Worm (Caenorhabditis elegans) whole organism, young adult: Measurements from ENCODE around the gene cogc-4.

Experiments
- B0261.1 ChIP-seq: sonication (generic microtip); optimal IDR thresholded peaks from 2 replicates; lab custom pipeline; 2016; ENCODE audit warnings: mild to moderate bottlenecking, missing genetic modification characterization, moderate library complexity, missing compliant biosample characterization
- B0336.3 ChIP-seq: fragments of 200-800 bp; sonication (Bioruptor generic); IDR thresholded peaks from 2 replicates; pipeline ENCODE4 v1.3.6; 2022; ENCODE audit warnings: missing genetic modification characterization, missing compliant biosample characterization
- D2030.7 ChIP-seq: fragments of 200-800 bp; sonication (Bioruptor generic); IDR thresholded peaks from 2 replicates; pipeline ENCODE4 v1.3.6; 2022; ENCODE audit warnings: missing genetic modification reagents, missing genetic modification characterization, missing compliant biosample characterization
- F33H1.4 ChIP-seq: fragments of 200-800 bp; sonication (Bioruptor generic); IDR thresholded peaks from 2 replicates; pipeline ENCODE4 v1.3.6; 2022; ENCODE audit warnings: missing genetic modification reagents, missing genetic modification characterization, missing compliant biosample characterization
- F39B2.1 ChIP-seq: fragments of 200-800 bp; sonication (Bioruptor generic); IDR thresholded peaks from 2 replicates; pipeline ENCODE4 v1.3.6; 2022; ENCODE audit warnings: missing genetic modification reagents, missing genetic modification characterization, missing compliant biosample characterization
- F52B5.7 ChIP-seq: sonication (generic microtip); optimal IDR thresholded peaks from 2 replicates; lab custom pipeline; 2016; ENCODE audit warnings: mild to moderate bottlenecking, missing genetic modification characterization, missing compliant biosample characterization
- F57A8.1 ChIP-seq: fragments of 200-800 bp; sonication (Bioruptor generic); optimal IDR thresholded peaks from 2 replicates; lab custom pipeline; 2018; ENCODE audit warnings: mild to moderate bottlenecking, missing genetic modification characterization, moderate library complexity, missing compliant biosample characterization
- K11D2.4 ChIP-seq: fragments of 200-800 bp; sonication (Bioruptor generic); IDR thresholded peaks from 2 replicates; pipeline ENCODE4 v1.3.6; 2022; ENCODE audit warnings: missing genetic modification reagents, missing genetic modification characterization, missing compliant biosample characterization
- Y53F4B.3 ChIP-seq: fragments of 200-800 bp; sonication (Bioruptor generic); IDR thresholded peaks from 2 replicates; pipeline ENCODE4 v1.3.6; 2022; ENCODE audit warnings: missing genetic modification reagents, missing genetic modification characterization, missing compliant biosample characterization
- Y79H2A.3 ChIP-seq: fragments of 200-800 bp; sonication (Bioruptor generic); conservative IDR thresholded peaks from 2 replicates; pipeline ENCODE4 v1.3.6; 2022; ENCODE audit warnings: missing genetic modification reagents, missing genetic modification characterization, missing compliant biosample characterization
- ZK185.1 ChIP-seq: sonication (generic microtip); optimal IDR thresholded peaks from 2 replicates; lab custom pipeline; 2016; ENCODE audit warnings: mild to moderate bottlenecking, missing genetic modification characterization, missing compliant biosample characterization; ENCODE audit not compliant: poor library complexity, severe bottlenecking
- ama-1 ChIP-seq, 3 experiments: fragments of 150-350 bp in 1 of 3; sonication (generic microtip) in 2 of 3; optimal IDR thresholded peaks; 2 replicates each; lab custom pipeline; 2014 to 2018; ENCODE audit warnings: missing biosample characterization in 2 of 3, missing genetic modification characterization in 2 of 3, missing genetic modification reagents in 2 of 3
- attf-3 ChIP-seq: fragments of 200-800 bp; sonication (Bioruptor generic); conservative IDR thresholded peaks from 2 replicates; pipeline ENCODE4 v1.3.6; 2022; ENCODE audit warnings: missing genetic modification reagents, missing genetic modification characterization, missing compliant biosample characterization
- bed-1 ChIP-seq: fragments of 200-800 bp; sonication (Bioruptor generic); IDR thresholded peaks from 2 replicates; pipeline ENCODE4 v1.3.6; 2022; ENCODE audit warnings: missing genetic modification reagents, missing genetic modification characterization, missing compliant biosample characterization
- ceh-27 ChIP-seq: fragments of 200-800 bp; sonication (Bioruptor generic); optimal IDR thresholded peaks from 2 replicates; lab custom pipeline; 2018; ENCODE audit warnings: mild to moderate bottlenecking, missing genetic modification characterization, moderate library complexity, missing compliant biosample characterization
- ceh-58 ChIP-seq: fragments of 200-800 bp; sonication (Bioruptor generic); IDR thresholded peaks from 2 replicates; pipeline ENCODE4 v1.3.6; 2022; ENCODE audit warnings: missing genetic modification characterization, missing compliant biosample characterization
- chd-7 ChIP-seq: sonication (generic microtip); optimal IDR thresholded peaks from 2 replicates; lab custom pipeline; 2016; ENCODE audit warnings: mild to moderate bottlenecking, missing genetic modification characterization, moderate library complexity, missing compliant biosample characterization
- die-1 ChIP-seq: sonication (generic microtip); optimal IDR thresholded peaks from 2 replicates; lab custom pipeline; 2016; ENCODE audit warnings: missing genotype, mild to moderate bottlenecking, missing genetic modification characterization, missing compliant biosample characterization
- dox-1 ChIP-seq: fragments of 200-800 bp; sonication (Bioruptor generic); IDR thresholded peaks from 2 replicates; pipeline ENCODE4 v1.3.6; 2022; ENCODE audit warnings: missing genetic modification reagents, missing genetic modification characterization, missing compliant biosample characterization
- egl-18 ChIP-seq: fragments of 200-800 bp; sonication (Bioruptor generic); IDR thresholded peaks from 2 replicates; pipeline ENCODE4 v1.3.6; 2022; ENCODE audit warnings: missing genetic modification reagents, missing genetic modification characterization, missing compliant biosample characterization
- ets-4 ChIP-seq: fragments of 200-800 bp; sonication (Bioruptor generic); optimal IDR thresholded peaks from 2 replicates; lab custom pipeline; 2018; ENCODE audit warnings: mild to moderate bottlenecking, missing genetic modification characterization, missing compliant biosample characterization
- fkh-3 ChIP-seq: sonication (generic microtip); optimal IDR thresholded peaks from 2 replicates; lab custom pipeline; 2016; ENCODE audit warnings: mild to moderate bottlenecking, missing genetic modification characterization, missing compliant biosample characterization
- gei-17 ChIP-seq: fragments of 200-800 bp; sonication (Bioruptor generic); optimal IDR thresholded peaks from 2 replicates; lab custom pipeline; 2018; ENCODE audit warnings: mild to moderate bottlenecking, missing genetic modification characterization, missing compliant biosample characterization
- hlh-26 ChIP-seq: fragments of 200-800 bp; sonication (Bioruptor generic); conservative IDR thresholded peaks from 2 replicates; pipeline ENCODE4 v1.3.6; 2022; ENCODE audit warnings: missing genetic modification reagents, missing genetic modification characterization, missing compliant biosample characterization
- hrde-1 ChIP-seq: sonication (generic microtip); optimal IDR thresholded peaks from 2 replicates; lab custom pipeline; 2016; ENCODE audit warnings: missing genetic modification characterization, mild to moderate bottlenecking, missing compliant biosample characterization, moderate library complexity, missing genotype, missing genetic modification reagents, borderline replicate concordance
- lag-1 ChIP-seq: fragments of 200-800 bp; sonication (Bioruptor generic); IDR thresholded peaks from 2 replicates; pipeline ENCODE4 v1.3.6; 2022; ENCODE audit warnings: missing genetic modification reagents, missing genetic modification characterization, missing compliant biosample characterization
- lsl-1 ChIP-seq: fragments of 200-800 bp; sonication (Bioruptor generic); optimal IDR thresholded peaks from 2 replicates; lab custom pipeline; 2018; ENCODE audit warnings: mild to moderate bottlenecking, missing genetic modification characterization, moderate library complexity, missing compliant biosample characterization
- madf-6 ChIP-seq: fragments of 200-800 bp; sonication (Bioruptor generic); IDR thresholded peaks from 2 replicates; pipeline ENCODE4 v1.3.6; 2022; ENCODE audit warnings: missing genetic modification reagents, missing genetic modification characterization, missing compliant biosample characterization
- mel-28 ChIP-seq: sonication (generic microtip); optimal IDR thresholded peaks from 2 replicates; lab custom pipeline; 2016; ENCODE audit warnings: borderline replicate concordance, mild to moderate bottlenecking, missing genetic modification characterization, missing compliant biosample characterization
- mxl-1 ChIP-seq: sonication (generic microtip); optimal IDR thresholded peaks from 2 replicates; lab custom pipeline; 2016; ENCODE audit warnings: missing genetic modification characterization, missing compliant biosample characterization
- nfya-1 ChIP-seq: sonication (generic microtip); optimal IDR thresholded peaks from 2 replicates; lab custom pipeline; 2017; ENCODE audit warnings: antibody characterized with exemption, missing compliant biosample characterization, missing genetic modification characterization, borderline replicate concordance; ENCODE audit not compliant: insufficient read depth
- nhr-120 ChIP-seq: fragments of 200-800 bp; sonication (Bioruptor generic); IDR thresholded peaks from 2 replicates; pipeline ENCODE4 v1.3.6; 2022; ENCODE audit warnings: missing genetic modification characterization, missing compliant biosample characterization
- nhr-179 ChIP-seq: sonication (generic microtip); optimal IDR thresholded peaks from 2 replicates; lab custom pipeline; 2016; ENCODE audit warnings: mild to moderate bottlenecking, missing genetic modification characterization, missing compliant biosample characterization
- nhr-80 ChIP-seq: sonication (generic microtip); optimal IDR thresholded peaks from 2 replicates; lab custom pipeline; 2016; ENCODE audit warnings: missing genetic modification characterization, missing compliant biosample characterization
- nhr-90 ChIP-seq: sonication (generic microtip); optimal IDR thresholded peaks from 2 replicates; lab custom pipeline; 2016; ENCODE audit warnings: missing genotype, mild to moderate bottlenecking, missing genetic modification characterization, missing compliant biosample characterization
- rpc-1 ChIP-seq, 2 experiments: fragments of 150-350 bp in 1 of 2; sonication (generic microtip) in 1 of 2; optimal IDR thresholded peaks; 2 replicates each; lab custom pipeline; 2014 to 2018; ENCODE audit warnings: missing biosample characterization in 1 of 2, missing genetic modification characterization in 1 of 2, missing genetic modification reagents in 1 of 2, missing genotype in 1 of 2
- snpc-4 ChIP-seq, 5 experiments: fragments of 150-350 bp in 1 of 5; sonication (generic microtip) in 4 of 5; optimal IDR thresholded peaks; 2 replicates each; lab custom pipeline; 2014 to 2018; ENCODE audit warnings: missing genetic modification characterization in 5 of 5, missing biosample characterization in 3 of 5, antibody characterized with exemption in 2 of 5, mild to moderate bottlenecking in 2 of 5, missing compliant biosample characterization in 2 of 5, missing genotype in 2 of 5, moderate library complexity in 2 of 5, missing genetic modification reagents in 1 of 5
- sptf-2 ChIP-seq: fragments of 200-800 bp; sonication (Bioruptor generic); optimal IDR thresholded peaks from 2 replicates; lab custom pipeline; 2018; ENCODE audit warnings: mild to moderate bottlenecking, missing genetic modification characterization, missing compliant biosample characterization
- zim-3 ChIP-seq: sonication (generic microtip); optimal IDR thresholded peaks from 2 replicates; lab custom pipeline; 2017; ENCODE audit warnings: mild to moderate bottlenecking, missing genetic modification characterization, moderate library complexity, missing compliant biosample characterization
- ztf-28 ChIP-seq: fragments of 200-800 bp; sonication (Bioruptor generic); IDR thresholded peaks from 2 replicates; pipeline ENCODE4 v1.3.6; 2022; ENCODE audit warnings: missing genetic modification reagents, missing genetic modification characterization, missing compliant biosample characterization
- ztf-3 ChIP-seq: fragments of 200-800 bp; sonication (Bioruptor generic); optimal IDR thresholded peaks from 2 replicates; lab custom pipeline; 2018; ENCODE audit warnings: mild to moderate bottlenecking, missing genetic modification characterization, missing compliant biosample characterization
- ztf-6 ChIP-seq: fragments of 200-800 bp; sonication (Bioruptor generic); IDR thresholded peaks from 2 replicates; pipeline ENCODE4 v1.3.6; 2022; ENCODE audit warnings: missing genetic modification reagents, missing genetic modification characterization, missing compliant biosample characterization

The cogc-4 gene

ce11 chrII:1437449-1438335, 34.5 kb downstream of the cogc-4 start, which contains the start of gene nol-6 (continued):
- no peak for TF ChIP-seq gei-17 (GFP tag; lab: Kevin White, UChicago)
- no peak for TF ChIP-seq B0336.3 (GFP tag; lab: Robert Waterston, UW)
- no peak for TF ChIP-seq egl-18 (GFP tag; lab: Robert Waterston, UW)
- TF ChIP-seq ets-4 = no peak
- TF ChIP-seq zim-3 (tag; lab: Kevin White, UChicago) = no peak
- TF ChIP-seq hrde-1 (tag; lab: Kevin White, UChicago) = no peak
- no peak for TF ChIP-seq ama-1 (optimal IDR thresholded peaks at IDR 0.05; lab: Kevin White, UChicago)
- no peak for TF ChIP-seq ama-1 (GFP tag; optimal IDR thresholded peaks at IDR 0.05; lab: Kevin White, UChicago)
- peak; percentile 76 for TF ChIP-seq lsl-1 (GFP tag; lab: Kevin White, UChicago)
- TF ChIP-seq attf-3 (GFP tag; lab: Robert Waterston, UW) = peak; percentile 92
- no peak for TF ChIP-seq sptf-2 (GFP tag; lab: Kevin White, UChicago)
- no peak for TF ChIP-seq ceh-58 (GFP tag; lab: Robert Waterston, UW)
- TF ChIP-seq ztf-6 (GFP tag; lab: Robert Waterston, UW) = no peak
- no peak for TF ChIP-seq mxl-1 (tag; lab: Kevin White, UChicago)
- TF ChIP-seq nhr-120 (GFP tag; lab: Robert Waterston, UW) = no peak
- TF ChIP-seq chd-7 (tag; lab: Kevin White, UChicago) = no peak
- TF ChIP-seq ztf-3 (GFP tag; lab: Kevin White, UChicago) = no peak
- TF ChIP-seq nfya-1 = no peak
- TF ChIP-seq Y79H2A.3 (GFP tag; lab: Robert Waterston, UW) = no peak
- TF ChIP-seq nhr-179 (tag; lab: Kevin White, UChicago) = no peak
- TF ChIP-seq nhr-80 (tag; lab: Kevin White, UChicago) = no peak
- TF ChIP-seq nhr-90 = no peak
- no peak for TF ChIP-seq ztf-28
- TF ChIP-seq F57A8.1 (GFP tag; lab: Kevin White, UChicago) = no peak
- TF ChIP-seq D2030.7 (GFP tag; lab: Robert Waterston, UW) = peak; percentile 74
- TF ChIP-seq die-1 (tag; lab: Kevin White, UChicago) = no peak
- TF ChIP-seq Y53F4B.3 (GFP tag; lab: Robert Waterston, UW) = no peak
- no peak for TF ChIP-seq rpc-1 (optimal IDR thresholded peaks at IDR 0.05; lab: Kevin White, UChicago)
- TF ChIP-seq rpc-1 (tag; optimal IDR thresholded peaks at IDR 0.05; lab: Kevin White, UChicago) = no peak

- TF ChIP-seq mel-28 (tag; lab: Kevin White, UChicago) (no peak), madf-6 (no peak), Y53F4B.3 (GFP tag; lab: Robert Waterston, UW) (no peak), bed-1 (GFP tag; lab: Robert Waterston, UW) (no peak), F52B5.7 (tag; lab: Kevin White, UChicago) (no peak), B0261.1 (tag; lab: Kevin White, UChicago) (no peak), F39B2.1 (GFP tag; lab: Robert Waterston, UW) (no peak), K11D2.4 (GFP tag; lab: Robert Waterston, UW) (no peak), chd-7 (tag; lab: Kevin White, UChicago) (no peak), nhr-80 (tag; lab: Kevin White, UChicago) (no peak), hlh-26 (GFP tag; lab: Robert Waterston, UW) (no peak), ZK185.1 (tag; lab: Kevin White, UChicago) (no peak), F33H1.4 (GFP tag; lab: Robert Waterston, UW) (no peak), fkh-3 (tag; lab: Kevin White, UChicago) (no peak), dox-1 (no peak), lag-1 (GFP tag; lab: Robert Waterston, UW) (no peak), snpc-4 (GFP tag; optimal IDR thresholded peaks at IDR 0.05; lab: Kevin White, UChicago) (no peak), snpc-4 (tag; optimal IDR thresholded peaks at IDR 0.05; lab: Kevin White, UChicago) (no peak), ceh-27 (GFP tag; lab: Kevin White, UChicago) (no peak)
Measured at ce11 chrII:1438336-1438589, 35.0 kb downstream of the cogc-4 start, which contains the start of gene Y51H7C.3. Gene Y51H7C.3, plus strand, starts transcription at chrII:1438490.
